Fruit fly (Drosophila melanogaster): Measurements from ENCODE around the gene IFT54.

The IFT54 gene

dm6 chr3R:14291431-14291830 is 10.8 kb upstream of the IFT54 start:
- TF ChIP-seq h (optimal IDR thresholded peaks at IDR 0.05): no peak
- no peak for TF ChIP-seq ttk (optimal IDR thresholded peaks at IDR 0.05)
- TF ChIP-seq insv (optimal IDR thresholded peaks at IDR 0.05): no peak
- no peak for TF ChIP-seq Myc (optimal IDR thresholded peaks at IDR 0.05)
- TF ChIP-seq psq (optimal IDR thresholded peaks at IDR 0.05): no peak
- no peak for TF ChIP-seq Sin3A (optimal IDR thresholded peaks at IDR 0.05)

dm6 chr3R:14292307-14292711 is 9.9 kb upstream of the IFT54 start:
- no peak for TF ChIP-seq insv (optimal IDR thresholded peaks at IDR 0.05)

- TF ChIP-seq psq (optimal IDR thresholded peaks at IDR 0.05) (no peak), ttk (optimal IDR thresholded peaks at IDR 0.05) (no peak), h (optimal IDR thresholded peaks at IDR 0.05) (no peak), insv (optimal IDR thresholded peaks at IDR 0.05) (no peak), Myc (optimal IDR thresholded peaks at IDR 0.05) (no peak), Sin3A (optimal IDR thresholded peaks at IDR 0.05) (no peak)
Measured at dm6 chr3R:14294397-14295018, 7.7 kb upstream of the IFT54 start.

- TF ChIP-seq h (optimal IDR thresholded peaks at IDR 0.05) (no peak), insv (optimal IDR thresholded peaks at IDR 0.05) (no peak), Myc (optimal IDR thresholded peaks at IDR 0.05) (no peak), psq (optimal IDR thresholded peaks at IDR 0.05) (no peak), ttk (optimal IDR thresholded peaks at IDR 0.05) (no peak), Sin3A (optimal IDR thresholded peaks at IDR 0.05) (no peak)
Measured at dm6 chr3R:14296126-14296525, 6.1 kb upstream of the IFT54 start.

dm6 chr3R:14296700-14297099 is 5.5 kb upstream of the IFT54 start:
- TF ChIP-seq ttk (optimal IDR thresholded peaks at IDR 0.05): no peak
- TF ChIP-seq insv (optimal IDR thresholded peaks at IDR 0.05): no peak
- no peak for TF ChIP-seq Sin3A (optimal IDR thresholded peaks at IDR 0.05)
- TF ChIP-seq Myc (optimal IDR thresholded peaks at IDR 0.05): no peak
- TF ChIP-seq psq (optimal IDR thresholded peaks at IDR 0.05): no peak
- TF ChIP-seq h (optimal IDR thresholded peaks at IDR 0.05): no peak

dm6 chr3R:14297489-14297888 is 4.7 kb upstream of the IFT54 start:
- no peak for TF ChIP-seq h (optimal IDR thresholded peaks at IDR 0.05)
- TF ChIP-seq psq (optimal IDR thresholded peaks at IDR 0.05): no peak
- no peak for TF ChIP-seq ttk (optimal IDR thresholded peaks at IDR 0.05)
- TF ChIP-seq Myc (optimal IDR thresholded peaks at IDR 0.05): no peak
- TF ChIP-seq insv (optimal IDR thresholded peaks at IDR 0.05): no peak

- TF ChIP-seq ttk (optimal IDR thresholded peaks at IDR 0.05) (no peak), insv (optimal IDR thresholded peaks at IDR 0.05) (no peak), psq (optimal IDR thresholded peaks at IDR 0.05) (no peak)
Measured at dm6 chr3R:14298078-14298896, 3.9 kb upstream of the IFT54 start.

- no peak for TF ChIP-seq ttk (optimal IDR thresholded peaks at IDR 0.05)
- no peak for TF ChIP-seq Myc (optimal IDR thresholded peaks at IDR 0.05)
- no peak for TF ChIP-seq insv (optimal IDR thresholded peaks at IDR 0.05)
- no peak for TF ChIP-seq h (optimal IDR thresholded peaks at IDR 0.05)
- TF ChIP-seq psq (optimal IDR thresholded peaks at IDR 0.05): no peak
- TF ChIP-seq Sin3A (optimal IDR thresholded peaks at IDR 0.05): no peak
Measured at dm6 chr3R:14299891-14300290, 2.3 kb upstream of the IFT54 start.

dm6 chr3R:14307972-14308673 is 5.9 kb downstream of the IFT54 start:
- no peak for TF ChIP-seq Sin3A (optimal IDR thresholded peaks at IDR 0.05)

- no peak for TF ChIP-seq Myc (optimal IDR thresholded peaks at IDR 0.05)
- no peak for TF ChIP-seq Sin3A (optimal IDR thresholded peaks at IDR 0.05)
- no peak for TF ChIP-seq psq (optimal IDR thresholded peaks at IDR 0.05)
- no peak for TF ChIP-seq insv (optimal IDR thresholded peaks at IDR 0.05)
- no peak for TF ChIP-seq h (optimal IDR thresholded peaks at IDR 0.05)
- TF ChIP-seq ttk (optimal IDR thresholded peaks at IDR 0.05): no peak
Measured at dm6 chr3R:14308801-14309217, 6.6 kb downstream of the IFT54 start, which contains the start of gene Polr2I. Gene Polr2I, plus strand, starts transcription at chr3R:14309089.

dm6 chr3R:14310062-14310461 is 7.8 kb downstream of the IFT54 start, which contains the start of gene CG31321:
Gene CG31321, plus strand, starts transcription at chr3R:14310362.
- TF ChIP-seq insv (optimal IDR thresholded peaks at IDR 0.05): no peak
- no peak for TF ChIP-seq ttk (optimal IDR thresholded peaks at IDR 0.05)
- no peak for TF ChIP-seq psq (optimal IDR thresholded peaks at IDR 0.05)
- no peak for TF ChIP-seq Sin3A (optimal IDR thresholded peaks at IDR 0.05)
- TF ChIP-seq h (optimal IDR thresholded peaks at IDR 0.05): no peak
- no peak for TF ChIP-seq Myc (optimal IDR thresholded peaks at IDR 0.05)

- TF ChIP-seq Sin3A (optimal IDR thresholded peaks at IDR 0.05) (no peak), ttk (optimal IDR thresholded peaks at IDR 0.05) (no peak), psq (optimal IDR thresholded peaks at IDR 0.05) (no peak), h (optimal IDR thresholded peaks at IDR 0.05) (no peak)
Measured at dm6 chr3R:14311027-14311426, 8.8 kb downstream of the IFT54 start.
